Worm (Caenorhabditis elegans) whole organism, young adult: ENCODE results near the gene F54H5.14.
A peak's percentile ranks its signal among the peaks of the same experiment; 100 is the strongest.

Experiments
- B0019.2 ChIP-seq: fragments of 200-800 bp; sonication (Bioruptor generic); conservative IDR thresholded peaks from 2 replicates; pipeline ENCODE4 v1.3.6; 2022; ENCODE audit warnings: missing genetic modification reagents, missing genetic modification characterization, missing compliant biosample characterization
- C17E4.6 ChIP-seq: fragments of 200-800 bp; sonication (Bioruptor generic); IDR thresholded peaks from 2 replicates; pipeline ENCODE4 v1.3.6; 2022; ENCODE audit warnings: missing genetic modification reagents, missing genetic modification characterization, missing compliant biosample characterization
- F10E7.11 ChIP-seq: sonication (generic microtip); optimal IDR thresholded peaks from 2 replicates; lab custom pipeline; 2017; ENCODE audit warnings: mild to moderate bottlenecking, missing genetic modification characterization, moderate library complexity, missing compliant biosample characterization
- F57A8.1 ChIP-seq: fragments of 200-800 bp; sonication (Bioruptor generic); optimal IDR thresholded peaks from 2 replicates; lab custom pipeline; 2018; ENCODE audit warnings: mild to moderate bottlenecking, missing genetic modification characterization, moderate library complexity, missing compliant biosample characterization
- Y56A3A.18 ChIP-seq: fragments of 200-800 bp; sonication (Bioruptor generic); IDR thresholded peaks from 2 replicates; pipeline ENCODE4 v1.3.6; 2022; ENCODE audit warnings: missing genetic modification reagents, missing genetic modification characterization, missing compliant biosample characterization
- Y95B8A.8 ChIP-seq: fragments of 200-800 bp; sonication (Bioruptor generic); IDR thresholded peaks from 2 replicates; pipeline ENCODE4 v1.3.6; 2022; ENCODE audit warnings: missing genetic modification reagents, missing genetic modification characterization, missing compliant biosample characterization
- aptf-2 ChIP-seq: fragments of 200-800 bp; sonication (Bioruptor generic); conservative IDR thresholded peaks from 2 replicates; pipeline ENCODE4 v1.3.6; 2022; ENCODE audit warnings: missing genetic modification reagents, missing genetic modification characterization, missing compliant biosample characterization
- aptf-3 ChIP-seq: fragments of 200-800 bp; sonication (Bioruptor generic); IDR thresholded peaks from 2 replicates; pipeline ENCODE4 v1.3.6; 2022; ENCODE audit warnings: missing genetic modification characterization, missing compliant biosample characterization
- attf-3 ChIP-seq: fragments of 200-800 bp; sonication (Bioruptor generic); conservative IDR thresholded peaks from 2 replicates; pipeline ENCODE4 v1.3.6; 2022; ENCODE audit warnings: missing genetic modification reagents, missing genetic modification characterization, missing compliant biosample characterization
- cebp-1 ChIP-seq, 2 experiments: fragments of 200-800 bp in 1 of 2; sonication (Bioruptor generic) in 1 of 2; sonication (generic microtip) in 1 of 2; IDR thresholded peaks in 1 of 2; optimal IDR thresholded peaks in 1 of 2; 2 replicates each; pipeline versions ENCODE4 v1.3.6 to Lab custom; 2017 to 2022; ENCODE audit warnings: missing compliant biosample characterization in 2 of 2, missing genetic modification characterization in 2 of 2, mild to moderate bottlenecking in 1 of 2, missing genetic modification reagents in 1 of 2, moderate library complexity in 1 of 2
- ceh-40 ChIP-seq: fragments of 200-800 bp; sonication (Bioruptor generic); IDR thresholded peaks from 2 replicates; pipeline ENCODE4 v1.3.6; 2022; ENCODE audit warnings: missing genetic modification characterization, missing compliant biosample characterization
- dpff-1 ChIP-seq: sonication (generic microtip); optimal IDR thresholded peaks from 2 replicates; lab custom pipeline; 2017; ENCODE audit warnings: mild to moderate bottlenecking, missing genetic modification characterization, missing compliant biosample characterization
- egl-44 ChIP-seq: fragments of 200-800 bp; sonication (Bioruptor generic); IDR thresholded peaks from 2 replicates; pipeline ENCODE4 v1.3.6; 2022; ENCODE audit warnings: missing genetic modification reagents, missing genetic modification characterization, missing compliant biosample characterization
- ekl-4 ChIP-seq: fragments of 200-800 bp; sonication (Bioruptor generic); IDR thresholded peaks from 2 replicates; pipeline ENCODE4 v1.3.6; 2022; ENCODE audit warnings: missing genetic modification reagents, missing genetic modification characterization, missing compliant biosample characterization
- hlh-12 ChIP-seq: sonication (generic microtip); optimal IDR thresholded peaks from 2 replicates; lab custom pipeline; 2016; ENCODE audit warnings: missing genetic modification characterization, missing compliant biosample characterization
- hlh-26 ChIP-seq: fragments of 200-800 bp; sonication (Bioruptor generic); conservative IDR thresholded peaks from 2 replicates; pipeline ENCODE4 v1.3.6; 2022; ENCODE audit warnings: missing genetic modification reagents, missing genetic modification characterization, missing compliant biosample characterization
- hmg-1.2 ChIP-seq: fragments of 200-800 bp; sonication (Bioruptor generic); IDR thresholded peaks from 2 replicates; pipeline ENCODE4 v1.3.6; 2022; ENCODE audit warnings: missing genetic modification reagents, missing genetic modification characterization, missing compliant biosample characterization
- lag-1 ChIP-seq: fragments of 200-800 bp; sonication (Bioruptor generic); IDR thresholded peaks from 2 replicates; pipeline ENCODE4 v1.3.6; 2022; ENCODE audit warnings: missing genetic modification reagents, missing genetic modification characterization, missing compliant biosample characterization
- lir-1 ChIP-seq: fragments of 200-800 bp; sonication (Bioruptor generic); conservative IDR thresholded peaks from 2 replicates; pipeline ENCODE4 v1.3.6; 2022; ENCODE audit warnings: missing genetic modification reagents, missing genetic modification characterization, missing compliant biosample characterization
- madf-10 ChIP-seq: sonication (generic microtip); optimal IDR thresholded peaks from 2 replicates; lab custom pipeline; 2016; ENCODE audit warnings: mild to moderate bottlenecking, missing genetic modification characterization, missing compliant biosample characterization
- madf-8 ChIP-seq: fragments of 200-800 bp; sonication (Bioruptor generic); conservative IDR thresholded peaks from 2 replicates; pipeline ENCODE4 v1.3.6; 2022; ENCODE audit warnings: missing genetic modification reagents, missing genetic modification characterization, missing compliant biosample characterization
- mcd-1 ChIP-seq: fragments of 200-800 bp; sonication (Bioruptor generic); IDR thresholded peaks from 2 replicates; pipeline ENCODE4 v1.3.6; 2022; ENCODE audit warnings: missing genetic modification reagents, missing genetic modification characterization, missing compliant biosample characterization
- nhr-80 ChIP-seq: sonication (generic microtip); optimal IDR thresholded peaks from 2 replicates; lab custom pipeline; 2016; ENCODE audit warnings: missing genetic modification characterization, missing compliant biosample characterization
- pbrm-1 ChIP-seq: fragments of 200-800 bp; sonication (Bioruptor generic); IDR thresholded peaks from 2 replicates; pipeline ENCODE4 v1.3.6; 2022; ENCODE audit warnings: missing genetic modification reagents, missing genetic modification characterization, missing compliant biosample characterization
- tbp1 ChIP-seq: fragments of 200-800 bp; sonication (Bioruptor generic); optimal IDR thresholded peaks from 2 replicates; lab custom pipeline; 2018; ENCODE audit warnings: mild to moderate bottlenecking, missing genetic modification characterization, missing compliant biosample characterization
- tlf-1 ChIP-seq: fragments of 200-800 bp; sonication (Bioruptor generic); optimal IDR thresholded peaks from 2 replicates; lab custom pipeline; 2018; ENCODE audit warnings: mild to moderate bottlenecking, missing genetic modification characterization, missing compliant biosample characterization
- unc-62 ChIP-seq: fragments of 150-350 bp; optimal IDR thresholded peaks from 2 replicates; lab custom pipeline; 2014; ENCODE audit warnings: missing biosample characterization, missing genetic modification reagents, missing genetic modification characterization
- xnd-1 ChIP-seq: sonication (generic microtip); optimal IDR thresholded peaks from 2 replicates; lab custom pipeline; 2016; ENCODE audit warnings: missing genotype, missing genetic modification reagents, missing genetic modification characterization, missing compliant biosample characterization
- ztf-3 ChIP-seq: fragments of 200-800 bp; sonication (Bioruptor generic); optimal IDR thresholded peaks from 2 replicates; lab custom pipeline; 2018; ENCODE audit warnings: mild to moderate bottlenecking, missing genetic modification characterization, missing compliant biosample characterization

F54H5.14 gene

DNA sequence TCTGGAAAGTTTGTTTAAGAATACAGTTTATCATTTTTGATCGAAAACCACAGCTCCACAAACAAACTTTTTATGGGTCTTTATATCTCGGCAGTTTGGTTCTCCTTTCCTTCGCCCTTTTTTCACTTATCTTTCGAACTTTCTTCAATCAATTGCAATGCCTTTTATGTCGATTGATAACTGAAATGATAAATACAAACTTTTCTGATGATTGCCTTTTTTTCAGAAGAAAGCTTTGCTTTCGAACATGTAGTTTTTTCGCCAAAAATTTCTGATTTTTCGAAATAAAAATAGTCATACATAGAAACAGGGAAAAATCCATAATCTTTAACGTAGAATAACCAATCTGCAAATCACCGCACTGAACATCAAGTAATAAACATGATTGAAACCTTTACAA, 36.0 kb upstream of the F54H5.14 start, which contains the start of gene T19D12.2:
Gene T19D12.2, plus strand, starts transcription at position 125 of the 400 bp plus-strand sequence.
- TF ChIP-seq nhr-80 (tag; lab: Kevin White, UChicago) (peak; percentile 53), Y95B8A.8 (GFP tag; lab: Robert Waterston, UW) (no peak)

DNA sequence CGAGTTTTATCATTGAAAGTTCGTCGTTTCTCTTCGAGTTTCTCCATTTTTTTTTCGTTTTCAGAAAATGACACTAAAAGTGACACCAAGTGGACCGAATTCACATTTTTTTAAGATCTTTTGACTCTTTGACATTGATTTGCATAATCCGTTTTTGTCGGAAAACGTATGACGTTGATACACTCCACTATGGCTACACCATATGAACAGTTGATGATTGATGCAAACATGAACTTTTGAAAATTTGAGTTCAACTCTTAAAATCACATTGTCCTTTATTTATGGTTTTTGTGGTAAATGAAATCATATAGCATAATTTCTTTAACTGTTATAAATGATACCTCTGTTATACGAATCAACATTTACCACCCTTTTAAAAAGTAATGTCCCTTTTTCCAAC, 33.6 kb upstream of the F54H5.14 start, which contains the start of gene T19D12.10:
Gene T19D12.10, minus strand, starts transcription at position 101 of the 400 bp plus-strand sequence.
- TF ChIP-seq madf-10 (tag; lab: Kevin White, UChicago) = no peak
- no peak for TF ChIP-seq Y56A3A.18 (GFP tag; lab: Robert Waterston, UW)
- TF ChIP-seq, all 124 proteins: peak for 0

DNA sequence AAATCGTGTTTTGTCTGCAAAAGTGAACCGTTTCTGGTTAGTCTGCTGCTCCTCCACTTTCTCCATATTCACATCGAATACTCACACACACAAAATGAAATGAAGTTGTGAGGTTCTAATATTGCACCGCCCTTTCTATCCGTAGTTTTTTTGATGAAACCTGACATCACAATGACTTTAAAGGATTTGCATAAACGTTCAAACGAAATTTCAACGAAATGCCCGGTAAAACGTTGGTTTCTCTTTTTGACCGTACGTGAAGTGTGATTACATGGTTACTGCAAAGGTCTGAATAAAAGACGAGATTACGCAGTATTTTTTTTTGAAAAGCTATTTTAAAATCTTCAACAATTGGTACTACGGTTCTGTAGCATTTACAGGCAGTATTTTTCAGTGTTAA, 29.1 kb upstream of the F54H5.14 start, which contains the start of gene T19D12.9:
Gene T19D12.9, minus strand, starts transcription at position 101 of the 400 bp plus-strand sequence.
- TF ChIP-seq hlh-12 (tag; lab: Kevin White, UChicago) (no peak), pbrm-1 (GFP tag; lab: Robert Waterston, UW) (no peak)

DNA sequence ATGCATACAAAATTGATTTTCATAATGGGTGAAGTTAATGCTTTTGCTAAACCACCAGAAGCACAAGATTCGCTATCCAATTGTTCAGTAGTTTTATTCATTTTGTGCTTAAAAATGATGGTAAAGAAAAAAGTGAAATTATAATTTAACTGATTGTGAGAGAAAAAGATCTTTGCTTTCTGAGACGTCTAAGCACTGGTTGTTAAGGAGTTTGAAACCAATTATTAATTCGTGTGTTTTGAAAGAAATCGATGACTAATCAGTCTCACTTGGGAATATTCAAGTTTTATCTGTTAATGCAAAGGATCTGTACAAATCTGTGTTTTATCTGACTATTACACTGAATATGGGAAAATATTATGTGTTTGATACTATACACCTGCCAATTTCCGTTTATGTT, 26.5 kb upstream of the F54H5.14 start, which contains the start of gene sra-26:
Gene sra-26, minus strand, starts transcription at position 101 of the 400 bp plus-strand sequence.
- TF ChIP-seq F10E7.11 (tag; lab: Kevin White, UChicago) = no peak
- no peak for TF ChIP-seq mcd-1 (GFP tag; lab: Robert Waterston, UW)
- no peak for TF ChIP-seq unc-62 (GFP tag; lab: Kevin White, UChicago)
- no peak for TF ChIP-seq madf-10 (tag; lab: Kevin White, UChicago)
- no peak for TF ChIP-seq aptf-3 (GFP tag; lab: Robert Waterston, UW)
- TF ChIP-seq aptf-2 (GFP tag; lab: Robert Waterston, UW) = no peak
- TF ChIP-seq lir-1 (GFP tag; lab: Robert Waterston, UW) = no peak
- no peak for TF ChIP-seq F57A8.1 (GFP tag; lab: Kevin White, UChicago)
- TF ChIP-seq ztf-3 (GFP tag; lab: Kevin White, UChicago) = no peak
- TF ChIP-seq cebp-1 (GFP tag; IDR thresholded peaks at IDR 0.05; lab: Robert Waterston, UW) = no peak
- TF ChIP-seq cebp-1 (tag; optimal IDR thresholded peaks at IDR 0.05; lab: Kevin White, UChicago) = no peak
- TF ChIP-seq C17E4.6 = no peak
- TF ChIP-seq xnd-1 (tag; lab: Kevin White, UChicago) = no peak
- TF ChIP-seq madf-8 = no peak
- no peak for TF ChIP-seq ekl-4 (GFP tag; lab: Robert Waterston, UW)
- no peak for TF ChIP-seq hlh-26 (GFP tag; lab: Robert Waterston, UW)
- no peak for TF ChIP-seq B0019.2 (GFP tag; lab: Robert Waterston, UW)
- TF ChIP-seq dpff-1 (tag; lab: Kevin White, UChicago) = no peak
- TF ChIP-seq ceh-40 = no peak

DNA sequence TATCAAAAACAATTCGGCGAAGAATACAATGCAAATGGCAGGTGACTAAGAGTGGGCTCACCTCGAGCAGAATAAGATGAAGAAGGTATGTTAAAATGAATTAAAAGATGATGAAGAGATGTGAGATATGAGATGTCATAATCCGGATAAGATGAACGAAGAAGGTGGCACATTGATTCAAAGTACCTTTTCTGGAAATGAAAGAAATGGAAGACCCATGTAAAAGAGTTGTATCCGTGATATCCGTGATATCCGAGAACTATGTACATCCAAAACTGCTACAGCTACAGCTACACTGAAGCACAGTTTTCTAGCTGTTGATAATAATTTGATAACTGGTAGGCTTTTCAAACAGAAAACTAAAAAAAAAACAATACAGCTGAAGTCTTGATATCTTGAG, 23.8 kb upstream of the F54H5.14 start, which contains the start of gene oig-8:
Gene oig-8, minus strand, starts transcription at position 101 of the 400 bp plus-strand sequence.
- TF ChIP-seq ekl-4 (GFP tag; lab: Robert Waterston, UW) = no peak

DNA sequence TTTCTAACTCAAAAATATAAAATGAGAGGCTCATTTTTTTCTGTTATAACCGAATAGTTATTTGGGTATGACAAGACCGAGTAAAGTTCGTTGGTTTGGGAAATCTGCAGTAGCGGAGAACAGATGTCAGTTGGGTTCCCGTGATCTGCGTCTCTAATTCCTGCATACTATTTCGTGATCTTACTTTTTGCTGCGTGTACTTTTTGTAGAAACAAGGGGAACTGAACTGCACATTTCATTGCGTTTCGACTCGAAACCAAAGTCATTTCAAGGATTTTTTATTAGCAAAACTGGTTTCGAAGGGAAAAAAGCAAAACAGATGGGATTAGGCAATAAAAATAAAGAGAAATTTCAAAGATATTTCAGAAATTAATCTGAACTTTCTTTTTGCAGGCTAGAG, 21.7 kb upstream of the F54H5.14 start:
- TF ChIP-seq tbp1 (no peak), hmg-1.2 (GFP tag; lab: Robert Waterston, UW) (peak; percentile 68; the same call in 1 of the 2 replicates), tlf-1 (GFP tag; lab: Kevin White, UChicago) (no peak), pbrm-1 (GFP tag; lab: Robert Waterston, UW) (no peak), Y95B8A.8 (GFP tag; lab: Robert Waterston, UW) (no peak), attf-3 (no peak), lag-1 (GFP tag; lab: Robert Waterston, UW) (no peak), egl-44 (no peak)
